Worm (Caenorhabditis elegans) whole organism, young adult: ENCODE data around the gene folt-3.

ENCODE experiments used
- F22D6.2 ChIP-seq: sonication (generic microtip); optimal IDR thresholded peaks from 2 replicates; lab custom pipeline; 2016; ENCODE audit warnings: mild to moderate bottlenecking, missing genetic modification characterization, missing compliant biosample characterization
- F23B12.7 ChIP-seq: sonication (generic microtip); optimal IDR thresholded peaks from 2 replicates; lab custom pipeline; 2017; ENCODE audit warnings: missing genetic modification characterization, mild to moderate bottlenecking, missing compliant biosample characterization, antibody characterized with exemption, moderate library complexity; ENCODE audit not compliant: insufficient read depth
- F37B4.10 ChIP-seq: fragments of 200-800 bp; sonication (Bioruptor generic); IDR thresholded peaks from 2 replicates; pipeline ENCODE4 v1.3.6; 2022; ENCODE audit warnings: missing genetic modification characterization, missing compliant biosample characterization
- F39B2.1 ChIP-seq: fragments of 200-800 bp; sonication (Bioruptor generic); IDR thresholded peaks from 2 replicates; pipeline ENCODE4 v1.3.6; 2022; ENCODE audit warnings: missing genetic modification reagents, missing genetic modification characterization, missing compliant biosample characterization
- Y67H2A.10 ChIP-seq: fragments of 200-800 bp; sonication (Bioruptor generic); conservative IDR thresholded peaks from 2 replicates; pipeline ENCODE4 v1.3.6; 2022; ENCODE audit warnings: missing genetic modification reagents, missing genetic modification characterization, missing compliant biosample characterization
- ama-1 ChIP-seq, 3 experiments: fragments of 150-350 bp in 1 of 3; sonication (generic microtip) in 2 of 3; optimal IDR thresholded peaks; 2 replicates each; lab custom pipeline; 2014 to 2018; ENCODE audit warnings: missing biosample characterization in 2 of 3, missing genetic modification characterization in 2 of 3, missing genetic modification reagents in 2 of 3
- attf-3 ChIP-seq: fragments of 200-800 bp; sonication (Bioruptor generic); conservative IDR thresholded peaks from 2 replicates; pipeline ENCODE4 v1.3.6; 2022; ENCODE audit warnings: missing genetic modification reagents, missing genetic modification characterization, missing compliant biosample characterization
- bed-2 ChIP-seq: fragments of 200-800 bp; sonication (Bioruptor generic); IDR thresholded peaks from 2 replicates; pipeline ENCODE4 v1.3.6; 2022; ENCODE audit warnings: missing genetic modification reagents, missing genetic modification characterization, missing compliant biosample characterization
- cebp-2 ChIP-seq: fragments of 200-800 bp; sonication (Bioruptor generic); IDR thresholded peaks from 2 replicates; pipeline ENCODE4 v1.3.6; 2022; ENCODE audit warnings: missing genetic modification characterization, missing compliant biosample characterization
- ceh-91 ChIP-seq: fragments of 200-800 bp; sonication (Bioruptor generic); IDR thresholded peaks from 2 replicates; pipeline ENCODE4 v1.3.6; 2022; ENCODE audit warnings: missing genetic modification reagents, missing genetic modification characterization, missing compliant biosample characterization
- dox-1 ChIP-seq: fragments of 200-800 bp; sonication (Bioruptor generic); IDR thresholded peaks from 2 replicates; pipeline ENCODE4 v1.3.6; 2022; ENCODE audit warnings: missing genetic modification reagents, missing genetic modification characterization, missing compliant biosample characterization
- egl-18 ChIP-seq: fragments of 200-800 bp; sonication (Bioruptor generic); IDR thresholded peaks from 2 replicates; pipeline ENCODE4 v1.3.6; 2022; ENCODE audit warnings: missing genetic modification reagents, missing genetic modification characterization, missing compliant biosample characterization
- egl-44 ChIP-seq: fragments of 200-800 bp; sonication (Bioruptor generic); IDR thresholded peaks from 2 replicates; pipeline ENCODE4 v1.3.6; 2022; ENCODE audit warnings: missing genetic modification reagents, missing genetic modification characterization, missing compliant biosample characterization
- ekl-4 ChIP-seq: fragments of 200-800 bp; sonication (Bioruptor generic); IDR thresholded peaks from 2 replicates; pipeline ENCODE4 v1.3.6; 2022; ENCODE audit warnings: missing genetic modification reagents, missing genetic modification characterization, missing compliant biosample characterization
- hlh-12 ChIP-seq: sonication (generic microtip); optimal IDR thresholded peaks from 2 replicates; lab custom pipeline; 2016; ENCODE audit warnings: missing genetic modification characterization, missing compliant biosample characterization
- hmg-20 ChIP-seq: fragments of 200-800 bp; sonication (Bioruptor generic); IDR thresholded peaks from 2 replicates; pipeline ENCODE4 v1.3.6; 2022; ENCODE audit warnings: missing genetic modification reagents, missing genetic modification characterization, missing compliant biosample characterization
- hsf-1 ChIP-seq: fragments of 200-800 bp; sonication (Bioruptor generic); IDR thresholded peaks from 2 replicates; pipeline ENCODE4 v1.3.6; 2022; ENCODE audit warnings: missing genetic modification reagents, missing genetic modification characterization, missing compliant biosample characterization
- lag-1 ChIP-seq: fragments of 200-800 bp; sonication (Bioruptor generic); IDR thresholded peaks from 2 replicates; pipeline ENCODE4 v1.3.6; 2022; ENCODE audit warnings: missing genetic modification reagents, missing genetic modification characterization, missing compliant biosample characterization
- let-526 ChIP-seq: fragments of 200-800 bp; sonication (Bioruptor generic); IDR thresholded peaks from 2 replicates; pipeline ENCODE4 v1.3.6; 2022; ENCODE audit warnings: missing genetic modification reagents, missing genetic modification characterization, missing compliant biosample characterization
- let-607 ChIP-seq, 2 experiments: fragments of 200-800 bp in 1 of 2; sonication (Bioruptor generic) in 1 of 2; sonication (generic microtip) in 1 of 2; optimal IDR thresholded peaks; 2 replicates each; lab custom pipeline; 2016 to 2018; ENCODE audit warnings: mild to moderate bottlenecking in 2 of 2, missing compliant biosample characterization in 2 of 2, missing genetic modification characterization in 2 of 2, moderate library complexity in 2 of 2, missing genotype in 1 of 2
- lsy-27 ChIP-seq: sonication (generic microtip); optimal IDR thresholded peaks from 2 replicates; lab custom pipeline; 2017; ENCODE audit warnings: missing genetic modification characterization, mild to moderate bottlenecking, missing compliant biosample characterization, antibody characterized with exemption, missing genotype, borderline replicate concordance; ENCODE audit not compliant: insufficient read depth
- madf-3 ChIP-seq: fragments of 200-800 bp; sonication (Bioruptor generic); IDR thresholded peaks from 2 replicates; pipeline ENCODE4 v1.3.6; 2022; ENCODE audit warnings: missing genetic modification reagents, missing genetic modification characterization, missing compliant biosample characterization
- mxl-1 ChIP-seq: sonication (generic microtip); optimal IDR thresholded peaks from 2 replicates; lab custom pipeline; 2016; ENCODE audit warnings: missing genetic modification characterization, missing compliant biosample characterization
- nfya-2 ChIP-seq: fragments of 200-800 bp; sonication (Bioruptor generic); IDR thresholded peaks from 2 replicates; pipeline ENCODE4 v1.3.6; 2022; ENCODE audit warnings: missing genetic modification reagents, missing genetic modification characterization, missing compliant biosample characterization
- nhr-80 ChIP-seq: sonication (generic microtip); optimal IDR thresholded peaks from 2 replicates; lab custom pipeline; 2016; ENCODE audit warnings: missing genetic modification characterization, missing compliant biosample characterization
- rec-8 ChIP-seq, 2 experiments: sonication (generic microtip); optimal IDR thresholded peaks; 2 replicates each; lab custom pipeline; 2016; ENCODE audit warnings: mild to moderate bottlenecking in 2 of 2, missing genetic modification characterization in 2 of 2, missing genetic modification reagents in 2 of 2, missing genotype in 2 of 2, missing biosample characterization in 1 of 2, missing compliant biosample characterization in 1 of 2, moderate library complexity in 1 of 2
- sdz-38 ChIP-seq: sonication (generic microtip); optimal IDR thresholded peaks from 2 replicates; lab custom pipeline; 2016; ENCODE audit warnings: missing genotype, missing genetic modification characterization, missing compliant biosample characterization
- snpc-1.1 ChIP-seq: sonication (generic microtip); optimal IDR thresholded peaks from 2 replicates; lab custom pipeline; 2017; ENCODE audit warnings: missing genetic modification characterization, mild to moderate bottlenecking, missing compliant biosample characterization, antibody characterized with exemption, moderate library complexity, missing genotype, missing genetic modification reagents; ENCODE audit not compliant: insufficient read depth
- tbp1 ChIP-seq: fragments of 200-800 bp; sonication (Bioruptor generic); optimal IDR thresholded peaks from 2 replicates; lab custom pipeline; 2018; ENCODE audit warnings: mild to moderate bottlenecking, missing genetic modification characterization, missing compliant biosample characterization
- tbx-9 ChIP-seq: sonication (generic microtip); optimal IDR thresholded peaks from 2 replicates; lab custom pipeline; 2016; ENCODE audit warnings: borderline replicate concordance, missing genetic modification characterization, inconsistent platforms, missing compliant biosample characterization
- tlf-1 ChIP-seq: fragments of 200-800 bp; sonication (Bioruptor generic); optimal IDR thresholded peaks from 2 replicates; lab custom pipeline; 2018; ENCODE audit warnings: mild to moderate bottlenecking, missing genetic modification characterization, missing compliant biosample characterization
- ztf-18 ChIP-seq: sonication (generic microtip); optimal IDR thresholded peaks from 2 replicates; lab custom pipeline; 2016; ENCODE audit warnings: missing genotype, mild to moderate bottlenecking, missing genetic modification characterization, missing compliant biosample characterization
- ztf-25 ChIP-seq: fragments of 200-800 bp; sonication (Bioruptor generic); IDR thresholded peaks from 2 replicates; pipeline ENCODE4 v1.3.6; 2022; ENCODE audit warnings: missing genetic modification reagents, missing genetic modification characterization, missing compliant biosample characterization
- ztf-28 ChIP-seq: fragments of 200-800 bp; sonication (Bioruptor generic); IDR thresholded peaks from 2 replicates; pipeline ENCODE4 v1.3.6; 2022; ENCODE audit warnings: missing genetic modification reagents, missing genetic modification characterization, missing compliant biosample characterization
- ztf-3 ChIP-seq: fragments of 200-800 bp; sonication (Bioruptor generic); optimal IDR thresholded peaks from 2 replicates; lab custom pipeline; 2018; ENCODE audit warnings: mild to moderate bottlenecking, missing genetic modification characterization, missing compliant biosample characterization
- ztf-6 ChIP-seq: fragments of 200-800 bp; sonication (Bioruptor generic); IDR thresholded peaks from 2 replicates; pipeline ENCODE4 v1.3.6; 2022; ENCODE audit warnings: missing genetic modification reagents, missing genetic modification characterization, missing compliant biosample characterization

folt-3 gene

ce11 chrV:7609698-7610420, at the start of gene folt-3, which contains the start of gene clec-214:
folt-3 (minus strand) TSS chrV:7609748.
clec-214 (plus strand) TSS chrV:7610370.
- TF ChIP-seq nhr-80 (tag; lab: Kevin White, UChicago) (peak; percentile 25), bed-2 (GFP tag; lab: Robert Waterston, UW) (no peak)

- TF ChIP-seq ekl-4 (GFP tag; lab: Robert Waterston, UW) (no peak), ztf-28 (GFP tag; lab: Robert Waterston, UW) (no peak), snpc-1.1 (tag; lab: Kevin White, UChicago) (no peak), ceh-91 (no peak), let-526 (GFP tag; lab: Robert Waterston, UW) (no peak), dox-1 (GFP tag; lab: Robert Waterston, UW) (no peak), ztf-6 (GFP tag; lab: Robert Waterston, UW) (no peak), F22D6.2 (tag; lab: Kevin White, UChicago) (no peak), lag-1 (no peak), tbx-9 (tag; lab: Kevin White, UChicago) (no peak), attf-3 (GFP tag; lab: Robert Waterston, UW) (no peak), tbp1 (GFP tag; lab: Kevin White, UChicago) (no peak), F37B4.10 (GFP tag; lab: Robert Waterston, UW) (no peak), cebp-2 (GFP tag; lab: Robert Waterston, UW) (no peak)
Observed at ce11 chrV:7653567-7653966, 44.0 kb upstream of the folt-3 start, which contains the start of gene srh-200. srh-200 (minus strand) TSS chrV:7653667.

- TF ChIP-seq let-607 (tag; optimal IDR thresholded peaks at IDR 0.05; lab: Kevin White, UChicago) (no peak), F39B2.1 (no peak), ztf-25 (no peak), nfya-2 (GFP tag; lab: Robert Waterston, UW) (no peak), sdz-38 (tag; lab: Kevin White, UChicago) (no peak), egl-18 (GFP tag; lab: Robert Waterston, UW) (no peak), lsy-27 (no peak), ama-1 (optimal IDR thresholded peaks at IDR 0.05; lab: Kevin White, UChicago) (no peak), ama-1 (GFP tag; optimal IDR thresholded peaks at IDR 0.05; lab: Kevin White, UChicago) (no peak)
- TF ChIP-seq, all 124 proteins: peak for 0
Observed at ce11 chrV:7651757-7652156, 42.2 kb upstream of the folt-3 start, which contains the start of gene srh-234. srh-234 (minus strand) TSS chrV:7651857.

ce11 chrV:7649963-7650362, 40.4 kb upstream of the folt-3 start:
- TF ChIP-seq hmg-20 (no peak), lag-1 (no peak), ztf-3 (GFP tag; lab: Kevin White, UChicago) (no peak), rec-8 (tag; optimal IDR thresholded peaks at IDR 0.05; lab: Kevin White, UChicago) (no peak), Y67H2A.10 (GFP tag; lab: Robert Waterston, UW) (no peak), nfya-2 (GFP tag; lab: Robert Waterston, UW) (no peak), F23B12.7 (no peak), madf-3 (GFP tag; lab: Robert Waterston, UW) (no peak), hsf-1 (GFP tag; lab: Robert Waterston, UW) (no peak), ztf-18 (tag; lab: Kevin White, UChicago) (no peak), tlf-1 (GFP tag; lab: Kevin White, UChicago) (no peak), hlh-12 (tag; lab: Kevin White, UChicago) (no peak), egl-44 (GFP tag; lab: Robert Waterston, UW) (no peak), mxl-1 (tag; lab: Kevin White, UChicago) (no peak)
